Worm (Caenorhabditis elegans) whole organism, early embryonic: ENCODE data around the gene paml-1.

Experiments used
- B0310.2 ChIP-seq: sonication (generic microtip); optimal IDR thresholded peaks from 2 replicates; lab custom pipeline; 2016; ENCODE audit warnings: mild to moderate bottlenecking, missing genetic modification characterization, missing compliant biosample characterization
- ama-1 ChIP-seq: fragments of 150-350 bp; optimal IDR thresholded peaks from 2 replicates; lab custom pipeline; 2014
- ceh-36 ChIP-seq: sonication (generic microtip); optimal IDR thresholded peaks from 2 replicates; lab custom pipeline; 2016; ENCODE audit warnings: missing genetic modification characterization, inconsistent platforms, missing compliant biosample characterization
- hnd-1 ChIP-seq: sonication (generic microtip); optimal IDR thresholded peaks from 2 replicates; lab custom pipeline; 2016; ENCODE audit warnings: missing genetic modification characterization, missing compliant biosample characterization
- tbx-37 ChIP-seq: fragments of 200-800 bp; sonication (Bioruptor generic); conservative IDR thresholded peaks from 2 replicates; pipeline ENCODE4 v1.3.6; 2022; ENCODE audit warnings: missing genetic modification reagents, missing genetic modification characterization, missing compliant biosample characterization

DNA sequence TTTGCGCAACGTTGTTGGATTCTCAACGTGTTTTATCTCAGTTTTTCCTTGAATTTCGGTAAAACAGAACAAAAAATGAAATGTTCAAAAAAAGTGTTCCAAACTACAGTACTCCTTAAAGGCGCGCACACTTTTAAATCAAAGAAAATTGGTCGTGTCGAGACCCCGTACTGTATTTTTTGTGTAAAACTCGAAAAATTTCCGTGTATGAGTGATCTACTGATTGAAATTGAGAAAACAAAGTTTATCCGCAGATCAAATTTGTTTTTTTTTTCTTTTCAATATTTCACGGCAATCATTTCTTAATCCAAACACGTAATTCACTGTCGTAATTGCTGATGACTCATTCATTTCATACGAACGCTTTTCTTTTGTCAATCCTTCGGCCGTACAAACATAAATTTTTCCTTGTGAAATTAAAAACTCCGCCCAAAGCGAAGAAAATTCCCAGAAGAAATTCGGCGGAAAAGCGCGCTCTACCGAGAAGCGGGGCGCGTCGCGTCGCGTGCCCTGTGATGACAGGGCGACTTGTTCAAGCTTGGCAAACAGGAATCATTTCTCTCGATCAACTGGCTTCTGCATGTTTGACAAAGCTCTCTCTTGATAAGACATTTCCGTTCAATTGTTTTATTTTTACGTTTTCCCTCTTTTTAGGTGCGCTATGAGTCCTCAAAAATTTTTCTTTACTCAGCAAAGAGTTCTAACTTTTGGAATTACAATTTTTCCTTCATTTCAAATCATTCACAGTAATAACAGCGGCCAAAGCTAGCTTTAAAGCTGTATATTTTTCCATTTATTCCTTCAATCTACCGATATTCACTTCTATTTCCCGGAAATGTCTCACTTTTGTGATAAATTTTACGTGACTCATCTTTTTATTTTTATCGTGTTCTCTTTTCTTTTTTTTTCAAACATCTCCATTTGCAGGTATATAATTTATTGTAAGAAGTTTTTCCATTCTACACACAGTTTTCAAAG lies 30.7 kb downstream of the paml-1 start, which contains the start of gene chc-1:
- TF ChIP-seq ama-1 (lab: Kevin White, UChicago): no peak
- no peak for TF ChIP-seq B0310.2 (tag; lab: Kevin White, UChicago)
- TF ChIP-seq ceh-36 (tag; lab: Kevin White, UChicago): no peak
- TF ChIP-seq tbx-37 (GFP tag; lab: Robert Waterston, UW): no peak
- TF ChIP-seq hnd-1 (tag; lab: Kevin White, UChicago): no peak
